Fruit fly (Drosophila melanogaster) whole organism, embryonic: ENCODE measurements around the gene Fdh.

Source experiments
- Antp ChIP-seq: fragments of 200-800 bp; sonication (Bioruptor generic); optimal IDR thresholded peaks from 3 replicates; lab custom pipeline; 2016; ENCODE audit warnings: missing biosample characterization, missing genetic modification characterization
- Atf3 ChIP-seq: fragments of 200-800 bp; sonication (Bioruptor generic); optimal IDR thresholded peaks from 3 replicates; lab custom pipeline; 2016; ENCODE audit warnings: missing biosample characterization, missing genetic modification characterization
- Bteb2 ChIP-seq: fragments of 200-800 bp; sonication (Bioruptor generic); optimal IDR thresholded peaks from 2 replicates; lab custom pipeline; 2016; ENCODE audit warnings: missing biosample characterization, missing genetic modification characterization
- CG10147 ChIP-seq: fragments of 200-800 bp; sonication (Bioruptor generic); optimal IDR thresholded peaks from 2 replicates; lab custom pipeline; 2019; ENCODE audit warnings: missing biosample characterization, mild to moderate bottlenecking, missing genetic modification characterization, moderate library complexity
- CG10267 ChIP-seq: fragments of 200-800 bp; sonication (Bioruptor generic); optimal IDR thresholded peaks from 2 replicates; lab custom pipeline; 2018; ENCODE audit warnings: missing biosample characterization, mild to moderate bottlenecking, missing genetic modification characterization, moderate library complexity
- CG11504 ChIP-seq: fragments of 200-800 bp; sonication (Bioruptor generic); optimal IDR thresholded peaks from 3 replicates; lab custom pipeline; 2019; ENCODE audit warnings: missing biosample characterization, mild to moderate bottlenecking, missing genetic modification characterization, moderate library complexity
- CG11560 ChIP-seq: fragments of 200-800 bp; sonication (Bioruptor generic); IDR thresholded peaks from 3 replicates; pipeline ENCODE4 v1.3.6; 2022; ENCODE audit warnings: missing biosample characterization, missing genetic modification characterization
- CG13123 ChIP-seq: fragments of 200-800 bp; sonication (Bioruptor generic); optimal IDR thresholded peaks from 2 replicates; lab custom pipeline; 2016; ENCODE audit warnings: missing biosample characterization, missing genetic modification characterization
- CG13775 ChIP-seq: fragments of 200-800 bp; sonication (Bioruptor generic); optimal IDR thresholded peaks from 3 replicates; lab custom pipeline; 2017; ENCODE audit warnings: missing biosample characterization, mild to moderate bottlenecking, missing genetic modification characterization
- CG14014 ChIP-seq: fragments of 200-800 bp; sonication (Bioruptor generic); IDR thresholded peaks from 2 replicates; pipeline ENCODE4 v1.3.6; 2022; ENCODE audit warnings: missing biosample characterization, missing genetic modification characterization
- CG14965 ChIP-seq: fragments of 200-800 bp; sonication (Bioruptor generic); optimal IDR thresholded peaks from 2 replicates; lab custom pipeline; 2016; ENCODE audit warnings: missing biosample characterization, missing genetic modification characterization, borderline replicate concordance
- CG15011 ChIP-seq: fragments of 200-800 bp; sonication (Bioruptor generic); optimal IDR thresholded peaks from 3 replicates; lab custom pipeline; 2018; ENCODE audit warnings: missing biosample characterization, mild to moderate bottlenecking, missing genetic modification characterization
- CG16779 ChIP-seq: fragments of 200-800 bp; sonication (Bioruptor generic); IDR thresholded peaks from 2 replicates; pipeline ENCODE4 v1.3.6; 2022; ENCODE audit warnings: missing biosample characterization, missing genetic modification characterization
- CG2712 ChIP-seq: fragments of 200-800 bp; optimal IDR thresholded peaks from 3 replicates; lab custom pipeline; 2019; ENCODE audit warnings: missing biosample characterization, mild to moderate bottlenecking, missing genetic modification characterization, moderate library complexity
- CG2889 ChIP-seq: fragments of 200-800 bp; sonication (Bioruptor generic); IDR thresholded peaks from 3 replicates; pipeline ENCODE4 v1.3.6; 2022; ENCODE audit warnings: missing biosample characterization, missing genetic modification characterization
- CG4404 ChIP-seq: fragments of 200-800 bp; sonication (Bioruptor generic); IDR thresholded peaks from 2 replicates; pipeline ENCODE4 v1.3.6; 2022; ENCODE audit warnings: missing biosample characterization, missing genetic modification characterization
- CG4730 ChIP-seq: fragments of 200-800 bp; sonication (Bioruptor generic); IDR thresholded peaks from 2 replicates; pipeline ENCODE4 v1.3.6; 2022; ENCODE audit warnings: missing biosample characterization, missing genetic modification characterization
- CG4820 ChIP-seq: fragments of 200-800 bp; sonication (Bioruptor generic); optimal IDR thresholded peaks from 3 replicates; lab custom pipeline; 2016; ENCODE audit warnings: missing biosample characterization, missing genetic modification characterization
- CG7556 ChIP-seq: fragments of 200-800 bp; sonication (Bioruptor generic); optimal IDR thresholded peaks from 2 replicates; lab custom pipeline; 2017; ENCODE audit warnings: missing biosample characterization, mild to moderate bottlenecking, missing genetic modification characterization
- CG7786 ChIP-seq: fragments of 200-800 bp; sonication (Bioruptor generic); optimal IDR thresholded peaks from 2 replicates; lab custom pipeline; 2016; ENCODE audit warnings: missing biosample characterization, missing genetic modification characterization
- CG8478 ChIP-seq: fragments of >200 bp; optimal IDR thresholded peaks from 2 replicates; lab custom pipeline; 2018
- CG8765 ChIP-seq: fragments of 200-800 bp; sonication (Bioruptor generic); IDR thresholded peaks from 2 replicates; pipeline ENCODE4 v1.3.6; 2022; ENCODE audit warnings: missing biosample characterization, missing genetic modification characterization
- CrebB ChIP-seq: fragments of 200-800 bp; sonication (Bioruptor generic); optimal IDR thresholded peaks from 3 replicates; lab custom pipeline; 2018; ENCODE audit warnings: missing biosample characterization, mild to moderate bottlenecking, missing genetic modification characterization
- Dip3 ChIP-seq: fragments of 200-800 bp; sonication (Bioruptor generic); optimal IDR thresholded peaks from 3 replicates; lab custom pipeline; 2016; ENCODE audit warnings: missing biosample characterization, missing genetic modification characterization
- E2f1 ChIP-seq: fragments of 200-800 bp; sonication (Bioruptor generic); IDR thresholded peaks from 2 replicates; pipeline ENCODE4 v1.3.6; 2022; ENCODE audit warnings: missing biosample characterization, missing genetic modification characterization
- Fer3 ChIP-seq: fragments of 200-800 bp; sonication (Bioruptor generic); optimal IDR thresholded peaks from 2 replicates; lab custom pipeline; 2018; ENCODE audit warnings: missing biosample characterization, mild to moderate bottlenecking, missing genetic modification characterization, moderate library complexity
- HLH4C ChIP-seq: fragments of 200-800 bp; sonication (Bioruptor generic); IDR thresholded peaks from 3 replicates; pipeline ENCODE4 v1.3.6; 2022; ENCODE audit warnings: missing biosample characterization, missing genetic modification characterization; ENCODE audit not compliant: partially characterized antibody
- Hr3 ChIP-seq: fragments of 200-800 bp; sonication (Bioruptor generic); optimal IDR thresholded peaks from 3 replicates; lab custom pipeline; 2016; ENCODE audit warnings: missing biosample characterization, missing genetic modification characterization
- Hr39 ChIP-seq: fragments of >200 bp; optimal IDR thresholded peaks from 2 replicates; lab custom pipeline; 2017
- Med ChIP-seq: fragments of 200-800 bp; sonication (Bioruptor generic); peaks from one replicate; lab custom pipeline; 2016; ENCODE audit warnings: missing biosample characterization, missing genetic modification characterization, mild to moderate bottlenecking, inconsistent platforms, moderate library complexity
- Opbp ChIP-seq: fragments of 200-800 bp; sonication (Bioruptor generic); IDR thresholded peaks from 3 replicates; pipeline ENCODE4 v1.3.6; 2022; ENCODE audit warnings: missing biosample characterization, missing genetic modification characterization; ENCODE audit not compliant: partially characterized antibody
- PHDP ChIP-seq: fragments of 200-800 bp; sonication (Bioruptor generic); optimal IDR thresholded peaks from 3 replicates; lab custom pipeline; 2018; ENCODE audit warnings: missing biosample characterization, mild to moderate bottlenecking, missing genetic modification characterization, moderate library complexity
- Scr ChIP-seq: fragments of 200-800 bp; sonication (Bioruptor generic); IDR thresholded peaks from 2 replicates; pipeline ENCODE4 v1.3.6; 2022; ENCODE audit warnings: missing biosample characterization, missing genetic modification characterization; ENCODE audit not compliant: partially characterized antibody
- TFAM ChIP-seq: fragments of 200-800 bp; sonication (Bioruptor generic); optimal IDR thresholded peaks from 2 replicates; lab custom pipeline; 2017; ENCODE audit warnings: missing biosample characterization, missing genetic modification characterization, inconsistent platforms
- Tbp ChIP-seq: fragments of >200 bp; optimal IDR thresholded peaks from 2 replicates; lab custom pipeline; 2018; ENCODE audit warnings: missing biosample characterization, missing genetic modification characterization
- Usf ChIP-seq: fragments of 200-800 bp; sonication (Bioruptor generic); optimal IDR thresholded peaks from 2 replicates; lab custom pipeline; 2017; ENCODE audit warnings: missing genotype, missing biosample characterization, missing genetic modification characterization
- bsh ChIP-seq, 2 experiments: fragments of 200-800 bp; sonication (Bioruptor generic); optimal IDR thresholded peaks; 2 replicates each; lab custom pipeline; 2017 to 2018; ENCODE audit warnings: mild to moderate bottlenecking in 2 of 2, missing biosample characterization in 2 of 2, missing genetic modification characterization in 2 of 2, moderate library complexity in 1 of 2
- crol ChIP-seq: fragments of 200-800 bp; sonication (Bioruptor generic); IDR thresholded peaks from 2 replicates; pipeline ENCODE4 v1.3.6; 2022; ENCODE audit warnings: missing biosample characterization, missing genetic modification characterization
- dmrt11E ChIP-seq: fragments of 200-800 bp; sonication (Bioruptor generic); optimal IDR thresholded peaks from 3 replicates; lab custom pipeline; 2018; ENCODE audit warnings: missing biosample characterization, mild to moderate bottlenecking, missing genetic modification characterization, moderate library complexity
- esg ChIP-seq: fragments of 200-800 bp; sonication (Bioruptor generic); conservative IDR thresholded peaks from 2 replicates; pipeline ENCODE4 v1.3.6; 2022; ENCODE audit warnings: missing biosample characterization, missing genetic modification characterization
- fd102C ChIP-seq: fragments of 200-800 bp; sonication (Bioruptor generic); optimal IDR thresholded peaks from 2 replicates; lab custom pipeline; 2018; ENCODE audit warnings: missing biosample characterization, mild to moderate bottlenecking, missing genetic modification characterization, moderate library complexity
- gcm2 ChIP-seq: fragments of 200-800 bp; sonication (Bioruptor generic); optimal IDR thresholded peaks from 2 replicates; lab custom pipeline; 2016; ENCODE audit warnings: missing biosample characterization, missing genetic modification characterization
- hb ChIP-seq: fragments of 200-800 bp; sonication (Bioruptor generic); IDR thresholded peaks from 3 replicates; pipeline ENCODE4 v1.3.6; 2022; ENCODE audit warnings: missing biosample characterization, missing genetic modification characterization; ENCODE audit not compliant: partially characterized antibody
- hkb ChIP-seq, 2 experiments: fragments of 200-800 bp in 1 of 2; fragments of >200 bp in 1 of 2; sonication (Bioruptor generic) in 1 of 2; IDR thresholded peaks in 1 of 2; optimal IDR thresholded peaks in 1 of 2; 2 replicates each; pipeline versions ENCODE4 v1.3.6 to Lab custom; 2017 to 2022; ENCODE audit warnings: missing biosample characterization in 1 of 2, missing genetic modification characterization in 1 of 2
- nerfin-1 ChIP-seq: fragments of 200-800 bp; sonication (Bioruptor generic); optimal IDR thresholded peaks from 3 replicates; lab custom pipeline; 2019; ENCODE audit warnings: missing biosample characterization, mild to moderate bottlenecking, missing genetic modification characterization, moderate library complexity
- oc ChIP-seq: fragments of 200-800 bp; sonication (Bioruptor generic); optimal IDR thresholded peaks from 2 replicates; lab custom pipeline; 2018; ENCODE audit warnings: missing biosample characterization, mild to moderate bottlenecking, missing genetic modification characterization, moderate library complexity
- sd ChIP-seq: fragments of 200-800 bp; sonication (Bioruptor generic); optimal IDR thresholded peaks from 3 replicates; lab custom pipeline; 2018; ENCODE audit warnings: missing biosample characterization, mild to moderate bottlenecking, missing genetic modification characterization, moderate library complexity
- sens-2 ChIP-seq: fragments of 200-800 bp; sonication (Bioruptor generic); IDR thresholded peaks from 2 replicates; pipeline ENCODE4 v1.3.6; 2022; ENCODE audit warnings: missing biosample characterization, missing genetic modification characterization
- shn ChIP-seq: fragments of 200-800 bp; sonication (Bioruptor generic); optimal IDR thresholded peaks from 3 replicates; lab custom pipeline; 2016; ENCODE audit warnings: missing biosample characterization, missing genetic modification characterization
- tup ChIP-seq: fragments of 200-800 bp; sonication (Bioruptor generic); optimal IDR thresholded peaks from 2 replicates; lab custom pipeline; 2016; ENCODE audit warnings: missing biosample characterization, mild to moderate bottlenecking, missing genetic modification characterization, moderate library complexity

The Fdh gene

DNA sequence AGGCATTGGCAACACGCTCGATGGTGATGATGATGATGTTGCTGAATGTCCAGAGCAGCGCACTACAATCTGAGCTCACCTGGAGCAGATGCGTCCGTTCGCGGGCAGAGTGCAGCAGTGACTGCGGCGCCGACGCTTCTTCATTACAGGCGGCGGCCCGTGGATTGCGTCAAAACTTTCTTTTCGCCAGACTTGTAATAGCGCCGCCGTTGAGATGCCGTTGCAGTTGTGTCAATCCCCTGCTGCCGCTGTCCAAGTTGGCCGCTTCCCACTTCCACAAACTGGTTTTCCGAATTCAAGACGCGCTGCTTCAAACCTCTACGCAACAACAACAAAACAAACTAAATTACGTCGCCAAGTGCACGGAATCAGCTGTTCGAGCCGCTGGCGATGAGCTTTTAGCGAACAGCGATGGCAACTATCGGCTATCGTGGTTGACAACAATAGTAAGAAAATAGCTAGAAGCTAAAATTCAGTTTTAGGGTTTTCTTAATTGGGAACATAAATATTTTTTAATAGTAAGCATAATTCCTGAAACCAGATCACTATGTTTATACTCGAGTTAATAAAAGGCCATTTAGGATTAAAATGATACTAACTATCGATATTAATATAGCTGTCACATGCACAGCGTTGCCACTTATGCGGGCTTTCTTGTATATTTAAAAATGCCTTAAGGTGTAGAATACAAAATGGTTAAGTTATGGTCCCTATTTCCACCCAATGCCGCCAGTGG is 9.8 kb upstream of the Fdh start, which contains the start of gene Tpc1 (continued):
- peak; percentile 29 for TF ChIP-seq sd
- TF ChIP-seq tup (GFP tag; lab: Kevin White, UChicago), result no peak
- TF ChIP-seq CG11504 (tag; lab: Kevin White, UChicago), result peak; percentile 88
- no peak for TF ChIP-seq PHDP (tag; lab: Kevin White, UChicago)
- peak; percentile 13 for TF ChIP-seq Atf3 (GFP tag; lab: Kevin White, UChicago)
- no peak for TF ChIP-seq E2f1 (GFP tag; lab: Robert Waterston, UW)
- peak; percentile 67 for TF ChIP-seq crol
- peak; percentile 10 for TF ChIP-seq shn
- peak; percentile 60 for TF ChIP-seq CG13775 (GFP tag; lab: Kevin White, UChicago)
- TF ChIP-seq CG4820, result peak; percentile 6
- TF ChIP-seq CrebB, result no peak
- no peak for TF ChIP-seq CG16779 (GFP tag; lab: Robert Waterston, UW)
- TF ChIP-seq CG10147 (GFP tag; lab: Kevin White, UChicago), result peak; percentile 46
- TF ChIP-seq CG8765 (GFP tag; lab: Robert Waterston, UW), result no peak
- peak in 1 of 2 experiments; percentile 12 for TF ChIP-seq bsh (GFP tag; optimal IDR thresholded peaks at IDR 0.05; lab: Kevin White, UChicago)
- TF ChIP-seq CG7786 (GFP tag; lab: Kevin White, UChicago), result peak; percentile 42
- peak; percentile 56 for TF ChIP-seq CG2712 (tag; lab: Kevin White, UChicago)
- no peak for TF ChIP-seq Usf (GFP tag; lab: Kevin White, UChicago)
- TF ChIP-seq Antp (GFP tag; lab: Kevin White, UChicago), result no peak
- peak; percentile 1 for TF ChIP-seq oc (tag; lab: Kevin White, UChicago)
- TF ChIP-seq Fer3 (tag; lab: Kevin White, UChicago), result no peak
- peak; percentile 71 for TF ChIP-seq hb (GFP tag; lab: Robert Waterston, UW)
- TF ChIP-seq Scr, result peak; percentile 93
- no peak for TF ChIP-seq gcm2 (GFP tag; lab: Kevin White, UChicago)
- TF ChIP-seq nerfin-1 (tag; lab: Kevin White, UChicago), result no peak
- no peak for TF ChIP-seq CG4404 (GFP tag; lab: Robert Waterston, UW)
- no peak for TF ChIP-seq CG14965 (GFP tag; lab: Kevin White, UChicago)
- TF ChIP-seq CG10267, result peak; percentile 55
- TF ChIP-seq Dip3 (GFP tag; lab: Kevin White, UChicago), result peak; percentile 40
- TF ChIP-seq TFAM (GFP tag; lab: Kevin White, UChicago), result no peak
- TF ChIP-seq Hr39, result no peak
- no peak for TF ChIP-seq Tbp
- TF ChIP-seq CG2889 (GFP tag; lab: Robert Waterston, UW), result no peak
- TF ChIP-seq Med (GFP tag; lab: Kevin White, UChicago), result peak; percentile 82
- TF ChIP-seq fd102C (GFP tag; lab: Kevin White, UChicago), result no peak
- peak; percentile 30 for TF ChIP-seq dmrt11E (tag; lab: Kevin White, UChicago)
- no peak for TF ChIP-seq sens-2
- peak; percentile 77 for TF ChIP-seq HLH4C (GFP tag; lab: Robert Waterston, UW)
- no peak for TF ChIP-seq CG8478 (lab: Kevin White, UChicago)
- TF ChIP-seq Opbp (GFP tag; lab: Robert Waterston, UW), result peak; percentile 69
- TF ChIP-seq CG11560 (tag; lab: Robert Waterston, UW), result no peak
- no peak for TF ChIP-seq CG4730
- no peak for TF ChIP-seq CG13123
- no peak for TF ChIP-seq CG7556 (GFP tag; lab: Kevin White, UChicago)
- no peak for TF ChIP-seq hkb (optimal IDR thresholded peaks at IDR 0.05; lab: Kevin White, UChicago)
- no peak for TF ChIP-seq hkb (GFP tag; IDR thresholded peaks at IDR 0.05; lab: Robert Waterston, UW)
- peak; percentile 23 for TF ChIP-seq Hr3 (GFP tag; lab: Kevin White, UChicago)
- TF ChIP-seq esg (GFP tag; lab: Robert Waterston, UW), result no peak
- no peak for TF ChIP-seq CG15011 (GFP tag; lab: Kevin White, UChicago)
- TF ChIP-seq Bteb2 (GFP tag; lab: Kevin White, UChicago), result peak; percentile 15
- no peak; the same call in 1 of the 2 replicates for TF ChIP-seq CG14014 (GFP tag; lab: Robert Waterston, UW)
